Worm (Caenorhabditis elegans) whole organism, young adult: Measurements from ENCODE around the gene dao-6.

Experiments
- C17E4.6 ChIP-seq: fragments of 200-800 bp; sonication (Bioruptor generic); IDR thresholded peaks from 2 replicates; pipeline ENCODE4 v1.3.6; 2022; ENCODE audit warnings: missing genetic modification reagents, missing genetic modification characterization, missing compliant biosample characterization
- D2030.7 ChIP-seq: fragments of 200-800 bp; sonication (Bioruptor generic); IDR thresholded peaks from 2 replicates; pipeline ENCODE4 v1.3.6; 2022; ENCODE audit warnings: missing genetic modification reagents, missing genetic modification characterization, missing compliant biosample characterization
- F33H1.4 ChIP-seq: fragments of 200-800 bp; sonication (Bioruptor generic); IDR thresholded peaks from 2 replicates; pipeline ENCODE4 v1.3.6; 2022; ENCODE audit warnings: missing genetic modification reagents, missing genetic modification characterization, missing compliant biosample characterization
- F49E8.2 ChIP-seq: sonication (generic microtip); optimal IDR thresholded peaks from 3 replicates; lab custom pipeline; 2017; ENCODE audit warnings: missing genetic modification characterization, mild to moderate bottlenecking, missing compliant biosample characterization, antibody characterized with exemption, moderate library complexity; ENCODE audit not compliant: insufficient read depth
- F55B11.4 ChIP-seq: sonication (generic microtip); optimal IDR thresholded peaks from 2 replicates; lab custom pipeline; 2016; ENCODE audit warnings: missing compliant biosample characterization, missing genetic modification characterization, borderline replicate concordance; ENCODE audit not compliant: insufficient read depth
- K11D2.4 ChIP-seq: fragments of 200-800 bp; sonication (Bioruptor generic); IDR thresholded peaks from 2 replicates; pipeline ENCODE4 v1.3.6; 2022; ENCODE audit warnings: missing genetic modification reagents, missing genetic modification characterization, missing compliant biosample characterization
- ZK185.1 ChIP-seq: sonication (generic microtip); optimal IDR thresholded peaks from 2 replicates; lab custom pipeline; 2016; ENCODE audit warnings: mild to moderate bottlenecking, missing genetic modification characterization, missing compliant biosample characterization; ENCODE audit not compliant: poor library complexity, severe bottlenecking
- akir-1 ChIP-seq: fragments of 200-800 bp; sonication (Bioruptor generic); optimal IDR thresholded peaks from 2 replicates; lab custom pipeline; 2018; ENCODE audit warnings: mild to moderate bottlenecking, missing genetic modification characterization, moderate library complexity, missing compliant biosample characterization
- ama-1 ChIP-seq, 3 experiments: fragments of 150-350 bp in 1 of 3; sonication (generic microtip) in 2 of 3; optimal IDR thresholded peaks; 2 replicates each; lab custom pipeline; 2014 to 2018; ENCODE audit warnings: missing biosample characterization in 2 of 3, missing genetic modification characterization in 2 of 3, missing genetic modification reagents in 2 of 3
- athp-1 ChIP-seq: sonication (generic microtip); optimal IDR thresholded peaks from 2 replicates; lab custom pipeline; 2017; ENCODE audit warnings: mild to moderate bottlenecking, missing genetic modification characterization, missing compliant biosample characterization
- attf-5 ChIP-seq: fragments of 200-800 bp; sonication (Bioruptor generic); optimal IDR thresholded peaks from 2 replicates; lab custom pipeline; 2018; ENCODE audit warnings: mild to moderate bottlenecking, missing genetic modification characterization, missing compliant biosample characterization
- attf-6 ChIP-seq: fragments of 200-800 bp; sonication (Bioruptor generic); IDR thresholded peaks from 2 replicates; pipeline ENCODE4 v1.3.6; 2022; ENCODE audit warnings: missing genetic modification reagents, missing genetic modification characterization, missing compliant biosample characterization
- cebp-1 ChIP-seq, 2 experiments: fragments of 200-800 bp in 1 of 2; sonication (Bioruptor generic) in 1 of 2; sonication (generic microtip) in 1 of 2; IDR thresholded peaks in 1 of 2; optimal IDR thresholded peaks in 1 of 2; 2 replicates each; pipeline versions ENCODE4 v1.3.6 to Lab custom; 2017 to 2022; ENCODE audit warnings: missing compliant biosample characterization in 2 of 2, missing genetic modification characterization in 2 of 2, mild to moderate bottlenecking in 1 of 2, missing genetic modification reagents in 1 of 2, moderate library complexity in 1 of 2
- ceh-100 ChIP-seq: fragments of 200-800 bp; sonication (Bioruptor generic); IDR thresholded peaks from 2 replicates; pipeline ENCODE4 v1.3.6; 2022; ENCODE audit warnings: missing genetic modification reagents, missing genetic modification characterization, missing compliant biosample characterization
- ceh-27 ChIP-seq: fragments of 200-800 bp; sonication (Bioruptor generic); optimal IDR thresholded peaks from 2 replicates; lab custom pipeline; 2018; ENCODE audit warnings: mild to moderate bottlenecking, missing genetic modification characterization, moderate library complexity, missing compliant biosample characterization
- die-1 ChIP-seq: sonication (generic microtip); optimal IDR thresholded peaks from 2 replicates; lab custom pipeline; 2016; ENCODE audit warnings: missing genotype, mild to moderate bottlenecking, missing genetic modification characterization, missing compliant biosample characterization
- dox-1 ChIP-seq: fragments of 200-800 bp; sonication (Bioruptor generic); IDR thresholded peaks from 2 replicates; pipeline ENCODE4 v1.3.6; 2022; ENCODE audit warnings: missing genetic modification reagents, missing genetic modification characterization, missing compliant biosample characterization
- efl-1 ChIP-seq: fragments of 150-350 bp; optimal IDR thresholded peaks from 2 replicates; lab custom pipeline; 2014; ENCODE audit warnings: missing biosample characterization, missing genetic modification reagents, missing genetic modification characterization
- egrh-3 ChIP-seq: fragments of 200-800 bp; sonication (Bioruptor generic); IDR thresholded peaks from 2 replicates; pipeline ENCODE4 v1.3.6; 2022; ENCODE audit warnings: missing genetic modification reagents, missing genetic modification characterization, missing compliant biosample characterization
- ekl-4 ChIP-seq: fragments of 200-800 bp; sonication (Bioruptor generic); IDR thresholded peaks from 2 replicates; pipeline ENCODE4 v1.3.6; 2022; ENCODE audit warnings: missing genetic modification reagents, missing genetic modification characterization, missing compliant biosample characterization
- hmg-1.2 ChIP-seq: fragments of 200-800 bp; sonication (Bioruptor generic); IDR thresholded peaks from 2 replicates; pipeline ENCODE4 v1.3.6; 2022; ENCODE audit warnings: missing genetic modification reagents, missing genetic modification characterization, missing compliant biosample characterization
- lag-1 ChIP-seq: fragments of 200-800 bp; sonication (Bioruptor generic); IDR thresholded peaks from 2 replicates; pipeline ENCODE4 v1.3.6; 2022; ENCODE audit warnings: missing genetic modification reagents, missing genetic modification characterization, missing compliant biosample characterization
- lin-26 ChIP-seq: fragments of 200-800 bp; sonication (Bioruptor generic); IDR thresholded peaks from 2 replicates; pipeline ENCODE4 v1.3.6; 2022; ENCODE audit warnings: missing genetic modification reagents, missing genetic modification characterization, missing compliant biosample characterization
- lin-40 ChIP-seq: sonication (generic microtip); optimal IDR thresholded peaks from 2 replicates; lab custom pipeline; 2016; ENCODE audit warnings: missing genetic modification characterization, mild to moderate bottlenecking, missing compliant biosample characterization, missing genotype, missing genetic modification reagents
- lin-54 ChIP-seq: fragments of 200-800 bp; sonication (Bioruptor generic); optimal IDR thresholded peaks from 2 replicates; lab custom pipeline; 2018; ENCODE audit warnings: mild to moderate bottlenecking, missing genetic modification characterization, missing compliant biosample characterization
- lsl-1 ChIP-seq: fragments of 200-800 bp; sonication (Bioruptor generic); optimal IDR thresholded peaks from 2 replicates; lab custom pipeline; 2018; ENCODE audit warnings: mild to moderate bottlenecking, missing genetic modification characterization, moderate library complexity, missing compliant biosample characterization
- madf-10 ChIP-seq: sonication (generic microtip); optimal IDR thresholded peaks from 2 replicates; lab custom pipeline; 2016; ENCODE audit warnings: mild to moderate bottlenecking, missing genetic modification characterization, missing compliant biosample characterization
- madf-3 ChIP-seq: fragments of 200-800 bp; sonication (Bioruptor generic); IDR thresholded peaks from 2 replicates; pipeline ENCODE4 v1.3.6; 2022; ENCODE audit warnings: missing genetic modification reagents, missing genetic modification characterization, missing compliant biosample characterization
- mcd-1 ChIP-seq: fragments of 200-800 bp; sonication (Bioruptor generic); IDR thresholded peaks from 2 replicates; pipeline ENCODE4 v1.3.6; 2022; ENCODE audit warnings: missing genetic modification reagents, missing genetic modification characterization, missing compliant biosample characterization
- nfyb-1 ChIP-seq: fragments of 200-800 bp; sonication (Bioruptor generic); IDR thresholded peaks from 2 replicates; pipeline ENCODE4 v1.3.6; 2022; ENCODE audit warnings: missing genetic modification reagents, missing genetic modification characterization, missing compliant biosample characterization
- nhr-80 ChIP-seq: sonication (generic microtip); optimal IDR thresholded peaks from 2 replicates; lab custom pipeline; 2016; ENCODE audit warnings: missing genetic modification characterization, missing compliant biosample characterization
- pbrm-1 ChIP-seq: fragments of 200-800 bp; sonication (Bioruptor generic); IDR thresholded peaks from 2 replicates; pipeline ENCODE4 v1.3.6; 2022; ENCODE audit warnings: missing genetic modification reagents, missing genetic modification characterization, missing compliant biosample characterization
- pha-4 ChIP-seq: fragments of 150-350 bp; sonication (generic microtip); optimal IDR thresholded peaks from 2 replicates; lab custom pipeline; 2014; ENCODE audit warnings: missing biosample characterization, missing genetic modification reagents, missing genetic modification characterization
- rcor-1 ChIP-seq: fragments of 200-800 bp; sonication (Bioruptor generic); IDR thresholded peaks from 2 replicates; pipeline ENCODE4 v1.3.6; 2022; ENCODE audit warnings: missing genetic modification reagents, missing genetic modification characterization, missing compliant biosample characterization
- snpc-1.3 ChIP-seq: sonication (generic microtip); optimal IDR thresholded peaks from 2 replicates; lab custom pipeline; 2017; ENCODE audit warnings: missing genetic modification characterization, mild to moderate bottlenecking, missing compliant biosample characterization, antibody characterized with exemption, moderate library complexity, missing genotype, missing genetic modification reagents; ENCODE audit not compliant: insufficient read depth
- somi-1 ChIP-seq: fragments of 200-800 bp; sonication (Bioruptor generic); optimal IDR thresholded peaks from 2 replicates; lab custom pipeline; 2018; ENCODE audit warnings: mild to moderate bottlenecking, missing genetic modification characterization, missing compliant biosample characterization
- tlf-1 ChIP-seq: fragments of 200-800 bp; sonication (Bioruptor generic); optimal IDR thresholded peaks from 2 replicates; lab custom pipeline; 2018; ENCODE audit warnings: mild to moderate bottlenecking, missing genetic modification characterization, missing compliant biosample characterization
- unc-130 ChIP-seq: sonication (generic microtip); optimal IDR thresholded peaks from 2 replicates; lab custom pipeline; 2016; ENCODE audit warnings: missing genetic modification reagents, missing genetic modification characterization, missing compliant biosample characterization
- unc-62 ChIP-seq: fragments of 150-350 bp; optimal IDR thresholded peaks from 2 replicates; lab custom pipeline; 2014; ENCODE audit warnings: missing biosample characterization, missing genetic modification reagents, missing genetic modification characterization
- xnd-1 ChIP-seq: sonication (generic microtip); optimal IDR thresholded peaks from 2 replicates; lab custom pipeline; 2016; ENCODE audit warnings: missing genotype, missing genetic modification reagents, missing genetic modification characterization, missing compliant biosample characterization
- zfh-2 ChIP-seq: fragments of 200-800 bp; sonication (Bioruptor generic); conservative IDR thresholded peaks from 2 replicates; pipeline ENCODE4 v1.3.6; 2022; ENCODE audit warnings: missing genetic modification reagents, missing genetic modification characterization, missing compliant biosample characterization
- ztf-18 ChIP-seq: sonication (generic microtip); optimal IDR thresholded peaks from 2 replicates; lab custom pipeline; 2016; ENCODE audit warnings: missing genotype, mild to moderate bottlenecking, missing genetic modification characterization, missing compliant biosample characterization
- ztf-22 ChIP-seq: fragments of 200-800 bp; sonication (Bioruptor generic); optimal IDR thresholded peaks from 2 replicates; lab custom pipeline; 2018; ENCODE audit warnings: mild to moderate bottlenecking, missing genetic modification characterization, moderate library complexity, missing compliant biosample characterization
- ztf-3 ChIP-seq: fragments of 200-800 bp; sonication (Bioruptor generic); optimal IDR thresholded peaks from 2 replicates; lab custom pipeline; 2018; ENCODE audit warnings: mild to moderate bottlenecking, missing genetic modification characterization, missing compliant biosample characterization
- ztf-6 ChIP-seq: fragments of 200-800 bp; sonication (Bioruptor generic); IDR thresholded peaks from 2 replicates; pipeline ENCODE4 v1.3.6; 2022; ENCODE audit warnings: missing genetic modification reagents, missing genetic modification characterization, missing compliant biosample characterization

dao-6 gene

DNA sequence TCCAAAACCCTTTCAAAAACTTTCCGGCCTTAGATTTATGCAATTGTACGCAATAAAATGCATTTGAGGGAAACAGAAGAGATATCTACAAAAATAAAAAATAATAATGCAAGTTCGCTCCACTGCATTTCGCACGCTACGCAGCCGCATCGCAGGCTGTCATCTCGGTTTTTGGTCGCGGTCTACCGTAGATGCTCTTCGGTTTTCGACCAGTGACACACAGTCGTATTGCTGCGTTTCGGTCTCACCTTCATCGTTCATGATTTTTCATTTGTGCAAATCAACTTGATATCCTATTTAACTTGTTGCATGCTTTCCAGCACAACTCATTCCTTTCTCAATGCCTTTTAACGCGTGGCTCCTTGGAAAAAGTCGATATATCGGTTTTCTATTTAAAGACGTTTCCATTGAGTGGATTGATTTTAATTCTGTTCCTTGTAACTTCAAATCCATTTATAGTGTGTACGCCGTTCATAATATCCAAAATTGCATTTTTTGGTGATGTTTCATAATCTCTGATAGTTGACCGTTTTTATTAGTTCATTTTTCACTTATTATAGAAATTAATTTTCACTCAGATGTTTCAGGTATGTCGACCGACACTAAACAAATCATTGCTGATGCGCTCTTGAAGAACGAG is 44.8 kb upstream of the dao-6 start, which contains the start of gene vha-1:
TSS of gene vha-1 (plus strand) at position 590 of the 640 bp plus-strand sequence.
- TF ChIP-seq athp-1 (tag; lab: Kevin White, UChicago) (peak; percentile 61), ZK185.1 (peak; percentile 26), hmg-1.2 (GFP tag; lab: Robert Waterston, UW) (peak; percentile 41; the same call in 1 of the 2 replicates), unc-62 (GFP tag; lab: Kevin White, UChicago) (peak; percentile 18), lin-40 (tag; lab: Kevin White, UChicago) (peak; percentile 76), somi-1 (GFP tag; lab: Kevin White, UChicago) (peak; percentile 31), lag-1 (no peak), ekl-4 (GFP tag; lab: Robert Waterston, UW) (peak; percentile 97), akir-1 (GFP tag; lab: Kevin White, UChicago) (no peak), ztf-22 (GFP tag; lab: Kevin White, UChicago) (no peak), ztf-6 (GFP tag; lab: Robert Waterston, UW) (0 out of 2 replicates have a peak, but pooled peaks have one; percentile 45), pbrm-1 (GFP tag; lab: Robert Waterston, UW) (peak; percentile 63), K11D2.4 (GFP tag; lab: Robert Waterston, UW) (peak; percentile 40; the same call in 1 of the 2 replicates), zfh-2 (GFP tag; lab: Robert Waterston, UW) (peak; percentile 55; the same call in 1 of the 2 replicates), unc-130 (GFP tag; lab: Kevin White, UChicago) (no peak), ama-1 (optimal IDR thresholded peaks at IDR 0.05; lab: Kevin White, UChicago) (peak; percentile 55), ama-1 (GFP tag; optimal IDR thresholded peaks at IDR 0.05; lab: Kevin White, UChicago) (peak in 1 of 2 experiments; percentile 4), madf-10 (tag; lab: Kevin White, UChicago) (peak; percentile 52), ceh-27 (peak; percentile 87), cebp-1 (GFP tag; IDR thresholded peaks at IDR 0.05; lab: Robert Waterston, UW) (0 out of 2 replicates have a peak, but pooled peaks have one; percentile 38), cebp-1 (tag; optimal IDR thresholded peaks at IDR 0.05; lab: Kevin White, UChicago) (peak; percentile 74), F49E8.2 (tag; lab: Kevin White, UChicago) (peak; percentile 30), attf-6 (GFP tag; lab: Robert Waterston, UW) (no peak), die-1 (tag; lab: Kevin White, UChicago) (peak; percentile 30), C17E4.6 (GFP tag; lab: Robert Waterston, UW) (no peak), tlf-1 (peak; percentile 66), lin-26 (GFP tag; lab: Robert Waterston, UW) (peak; percentile 75), dox-1 (GFP tag; lab: Robert Waterston, UW) (peak; percentile 88), attf-5 (peak; percentile 95), D2030.7 (peak; percentile 47; the same call in 1 of the 2 replicates), mcd-1 (GFP tag; lab: Robert Waterston, UW) (peak; percentile 97), pha-4 (tag; lab: Kevin White, UChicago) (peak; percentile 92), efl-1 (GFP tag; lab: Kevin White, UChicago) (peak; percentile 27), rcor-1 (GFP tag; lab: Robert Waterston, UW) (peak; percentile 77; the same call in 1 of the 2 replicates), snpc-1.3 (tag; lab: Kevin White, UChicago) (peak; percentile 0), egrh-3 (GFP tag; lab: Robert Waterston, UW) (peak; percentile 26; the same call in 1 of the 2 replicates), lin-54 (peak; percentile 70), ztf-3 (GFP tag; lab: Kevin White, UChicago) (no peak), ceh-100 (GFP tag; lab: Robert Waterston, UW) (peak; percentile 77), nhr-80 (tag; lab: Kevin White, UChicago) (peak; percentile 98), lsl-1 (GFP tag; lab: Kevin White, UChicago) (peak; percentile 67), madf-3 (GFP tag; lab: Robert Waterston, UW) (peak; percentile 100), xnd-1 (tag; lab: Kevin White, UChicago) (no peak), ztf-18 (peak; percentile 51), F55B11.4 (tag; lab: Kevin White, UChicago) (no peak), F33H1.4 (peak; percentile 34), nfyb-1 (GFP tag; lab: Robert Waterston, UW) (peak; percentile 67; the same call in 1 of the 2 replicates)
